Fruit fly (Drosophila melanogaster) Kc167 (cell line): ENCODE data around the gene Hsp70Ab.

Experiments used
- Myc ChIP-seq: fragments of >200 bp; optimal IDR thresholded peaks from 2 replicates; lab custom pipeline; 2017; ENCODE audit warnings: missing external identifiers
- h ChIP-seq: fragments of >200 bp; optimal IDR thresholded peaks from 3 replicates; lab custom pipeline; 2018; ENCODE audit warnings: missing external identifiers
- insv ChIP-seq: fragments of >200 bp; optimal IDR thresholded peaks from 3 replicates; lab custom pipeline; 2018; ENCODE audit warnings: missing external identifiers
- psq ChIP-seq: fragments of >200 bp; optimal IDR thresholded peaks from 2 replicates; lab custom pipeline; 2017; ENCODE audit warnings: missing external identifiers
- ttk ChIP-seq: sonication (Bioruptor generic); optimal IDR thresholded peaks from 2 replicates; lab custom pipeline; 2017; ENCODE audit warnings: missing external identifiers

dm6 chr3R:11982547-11982946 is 24.2 kb downstream of the Hsp70Ab start:
- no peak for TF ChIP-seq psq
- TF ChIP-seq Myc = no peak
- TF ChIP-seq ttk (lab: Kevin White, UChicago) = no peak
- no peak for TF ChIP-seq insv (lab: Kevin White, UChicago)
- no peak for TF ChIP-seq h (lab: Kevin White, UChicago)
